Worm (Caenorhabditis elegans): Measurements from ENCODE around the gene dlc-3.

ce11 chrIV:16403283-16403682, 28.7 kb upstream of the dlc-3 start:
- TF ChIP-seq rec-8 (tag; optimal IDR thresholded peaks at IDR 0.05) (no peak), lir-1 (GFP tag; conservative IDR thresholded peaks at IDR 0.05) (no peak), snpc-4 (GFP tag; optimal IDR thresholded peaks at IDR 0.05) (no peak), snpc-4 (tag; optimal IDR thresholded peaks at IDR 0.05) (no peak), egl-18 (GFP tag; IDR thresholded peaks at IDR 0.05) (no peak), hlh-12 (tag; optimal IDR thresholded peaks at IDR 0.05) (no peak), F37B4.10 (GFP tag; IDR thresholded peaks at IDR 0.05) (no peak)
